Worm (Caenorhabditis elegans) whole organism, late embryonic: ENCODE data around the gene fbxc-22.

Source experiments
- K02D7.2 ChIP-seq: sonication (generic microtip); optimal IDR thresholded peaks from 2 replicates; lab custom pipeline; 2017; ENCODE audit warnings: mild to moderate bottlenecking, missing genetic modification characterization, missing compliant biosample characterization
- hlh-30 ChIP-seq: sonication (generic microtip); optimal IDR thresholded peaks from 2 replicates; lab custom pipeline; 2017; ENCODE audit warnings: antibody characterized with exemption, missing genetic modification characterization, missing compliant biosample characterization; ENCODE audit not compliant: insufficient read depth
- hlh-8 ChIP-seq: sonication (generic microtip); optimal IDR thresholded peaks from 2 replicates; lab custom pipeline; 2016; ENCODE audit warnings: missing genotype, missing genetic modification characterization, missing compliant biosample characterization
- lin-11 ChIP-seq: fragments of 200-800 bp; sonication (Bioruptor generic); optimal IDR thresholded peaks from 2 replicates; lab custom pipeline; 2018; ENCODE audit warnings: mild to moderate bottlenecking, missing genetic modification characterization, missing compliant biosample characterization
- mec-3 ChIP-seq: sonication (generic microtip); optimal IDR thresholded peaks from 2 replicates; lab custom pipeline; 2016; ENCODE audit warnings: borderline replicate concordance, missing genetic modification characterization, missing compliant biosample characterization
- nhr-11 ChIP-seq: fragments of 150-350 bp; optimal IDR thresholded peaks from 2 replicates; lab custom pipeline; 2014; ENCODE audit warnings: missing biosample characterization, missing genetic modification characterization
- ttx-3 ChIP-seq: sonication (generic microtip); optimal IDR thresholded peaks from 2 replicates; lab custom pipeline; 2016; ENCODE audit warnings: missing genetic modification reagents, missing genetic modification characterization, missing compliant biosample characterization

DNA sequence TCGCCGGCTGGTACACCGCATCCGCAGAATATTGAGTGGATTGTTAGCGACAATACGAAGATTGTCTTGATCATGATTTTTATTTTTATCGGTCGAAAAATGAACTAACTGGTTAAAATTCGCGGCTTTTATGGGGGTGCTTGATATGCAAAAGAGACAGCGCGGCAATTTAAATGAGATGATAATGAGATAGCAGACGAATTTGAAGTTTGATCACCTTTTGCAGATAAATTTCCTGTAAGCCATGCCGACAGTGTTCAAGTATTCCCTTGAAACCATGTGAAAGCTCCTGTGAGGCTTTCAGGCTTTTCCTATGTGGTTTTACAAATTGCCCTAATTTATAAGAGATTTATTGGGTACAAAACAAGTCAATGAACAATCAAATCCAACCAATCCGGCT, 44.7 kb downstream of the fbxc-22 start, which contains the start of gene ZC204.17:
- no peak for TF ChIP-seq nhr-11 (tag; lab: Kevin White, UChicago)
- TF ChIP-seq hlh-30 (tag; lab: Kevin White, UChicago) = no peak
- TF ChIP-seq ttx-3 (tag; lab: Kevin White, UChicago) = no peak
- TF ChIP-seq hlh-8 = no peak
- no peak for TF ChIP-seq mec-3 (tag; lab: Kevin White, UChicago)
- TF ChIP-seq lin-11 (tag; lab: Kevin White, UChicago) = no peak
- TF ChIP-seq K02D7.2 (tag; lab: Kevin White, UChicago) = no peak
